Worm (Caenorhabditis elegans) whole organism, L2 larva: ENCODE measurements around the gene daf-6.

Experiments
- C34F6.9 ChIP-seq: fragments of 150-350 bp; optimal IDR thresholded peaks from 2 replicates; lab custom pipeline; 2014; ENCODE audit warnings: missing biosample characterization, missing genetic modification characterization
- F13H6.1 ChIP-seq: sonication (generic microtip); optimal IDR thresholded peaks from 2 replicates; lab custom pipeline; 2016; ENCODE audit warnings: missing genetic modification characterization, missing compliant biosample characterization
- R02D3.7 ChIP-seq: fragments of 150-350 bp; optimal IDR thresholded peaks from 2 replicates; lab custom pipeline; 2014; ENCODE audit warnings: missing biosample characterization, missing genetic modification characterization
- Y55F3AM.14 ChIP-seq: fragments of 200-800 bp; sonication (Bioruptor generic); optimal IDR thresholded peaks from 2 replicates; lab custom pipeline; 2018; ENCODE audit warnings: mild to moderate bottlenecking, missing genetic modification characterization, missing compliant biosample characterization
- ZK546.5 ChIP-seq: sonication (generic microtip); optimal IDR thresholded peaks from 2 replicates; lab custom pipeline; 2017; ENCODE audit warnings: missing biosample characterization, missing genetic modification characterization
- aly-2 ChIP-seq: fragments of 150-350 bp; optimal IDR thresholded peaks from 2 replicates; lab custom pipeline; 2014; ENCODE audit warnings: missing biosample characterization, missing genetic modification characterization
- ama-1 ChIP-seq: fragments of 150-350 bp; optimal IDR thresholded peaks from 2 replicates; lab custom pipeline; 2018; ENCODE audit warnings: inconsistent platforms
- blmp-1 ChIP-seq: sonication (generic microtip); optimal IDR thresholded peaks from 2 replicates; lab custom pipeline; 2017; ENCODE audit warnings: missing genetic modification characterization, mild to moderate bottlenecking, missing compliant biosample characterization, antibody characterized with exemption, moderate library complexity; ENCODE audit not compliant: insufficient read depth
- ceh-16 ChIP-seq: fragments of 150-350 bp; optimal IDR thresholded peaks from 2 replicates; lab custom pipeline; 2014; ENCODE audit warnings: missing biosample characterization, missing genetic modification characterization
- ceh-82 ChIP-seq: fragments of 150-350 bp; optimal IDR thresholded peaks from 2 replicates; lab custom pipeline; 2014; ENCODE audit warnings: missing biosample characterization, missing genetic modification characterization
- crh-2 ChIP-seq: sonication (generic microtip); optimal IDR thresholded peaks from 2 replicates; lab custom pipeline; 2017; ENCODE audit warnings: missing biosample characterization, missing genetic modification characterization
- dmd-4 ChIP-seq: sonication (generic microtip); optimal IDR thresholded peaks from 2 replicates; lab custom pipeline; 2017; ENCODE audit warnings: missing biosample characterization, missing genetic modification characterization
- elt-3 ChIP-seq: sonication (generic microtip); optimal IDR thresholded peaks from 2 replicates; lab custom pipeline; 2017; ENCODE audit warnings: missing biosample characterization, missing genetic modification characterization
- fos-1 ChIP-seq: fragments of 150-350 bp; optimal IDR thresholded peaks from 2 replicates; lab custom pipeline; 2014; ENCODE audit warnings: missing biosample characterization, missing genetic modification characterization
- gmeb-1 ChIP-seq: fragments of 150-350 bp; optimal IDR thresholded peaks from 2 replicates; lab custom pipeline; 2014; ENCODE audit warnings: missing biosample characterization, missing genetic modification characterization
- lin-11 ChIP-seq: fragments of 150-350 bp; sonication (generic microtip); optimal IDR thresholded peaks from 2 replicates; lab custom pipeline; 2014; ENCODE audit warnings: missing biosample characterization, missing genetic modification characterization, inconsistent platforms, mixed read lengths
- lin-13 ChIP-seq: fragments of 150-350 bp; optimal IDR thresholded peaks from 2 replicates; lab custom pipeline; 2014; ENCODE audit warnings: missing biosample characterization, missing genetic modification reagents, missing genetic modification characterization
- lin-39 ChIP-seq: fragments of 150-350 bp; optimal IDR thresholded peaks from 2 replicates; lab custom pipeline; 2014; ENCODE audit warnings: missing biosample characterization, missing genetic modification reagents, missing genetic modification characterization
- mab-5 ChIP-seq: fragments of 150-350 bp; optimal IDR thresholded peaks from 2 replicates; lab custom pipeline; 2014; ENCODE audit warnings: missing biosample characterization, missing genetic modification characterization
- mdl-1 ChIP-seq, 2 experiments: fragments of 150-350 bp in 1 of 2; sonication (generic microtip) in 1 of 2; optimal IDR thresholded peaks; 2 replicates each; lab custom pipeline; 2017; ENCODE audit warnings: missing biosample characterization in 2 of 2, missing genetic modification characterization in 2 of 2
- nhr-10 ChIP-seq: sonication (generic microtip); optimal IDR thresholded peaks from 2 replicates; lab custom pipeline; 2017; ENCODE audit warnings: missing biosample characterization, missing genetic modification characterization
- nhr-21 ChIP-seq: fragments of 150-350 bp; optimal IDR thresholded peaks from 2 replicates; lab custom pipeline; 2014; ENCODE audit warnings: missing biosample characterization, missing genetic modification characterization
- nhr-23 ChIP-seq: fragments of 150-350 bp; optimal IDR thresholded peaks from 2 replicates; lab custom pipeline; 2014; ENCODE audit warnings: missing biosample characterization, missing genetic modification reagents, missing genetic modification characterization
- nhr-237 ChIP-seq: fragments of 150-350 bp; optimal IDR thresholded peaks from 2 replicates; lab custom pipeline; 2014; ENCODE audit warnings: missing biosample characterization, missing genetic modification characterization
- nhr-25 ChIP-seq: fragments of 150-350 bp; sonication (generic microtip); optimal IDR thresholded peaks from 3 replicates; lab custom pipeline; 2014; ENCODE audit warnings: missing biosample characterization, missing genetic modification characterization
- nhr-6 ChIP-seq: fragments of 150-350 bp; optimal IDR thresholded peaks from 2 replicates; lab custom pipeline; 2014; ENCODE audit warnings: missing biosample characterization, missing genetic modification characterization
- nhr-77 ChIP-seq: fragments of 150-350 bp; optimal IDR thresholded peaks from 2 replicates; lab custom pipeline; 2014; ENCODE audit warnings: missing biosample characterization, missing genetic modification characterization
- peb-1 ChIP-seq: fragments of 150-350 bp; optimal IDR thresholded peaks from 2 replicates; lab custom pipeline; 2014; ENCODE audit warnings: missing biosample characterization, missing genetic modification characterization
- skn-1 ChIP-seq: sonication (generic microtip); optimal IDR thresholded peaks from 2 replicates; lab custom pipeline; 2017; ENCODE audit warnings: missing biosample characterization, missing genetic modification characterization
- sma-3 ChIP-seq: sonication (generic microtip); optimal IDR thresholded peaks from 2 replicates; lab custom pipeline; 2016; ENCODE audit warnings: missing genetic modification reagents, missing genetic modification characterization, missing compliant biosample characterization
- snpc-4 ChIP-seq: fragments of 150-350 bp; optimal IDR thresholded peaks from 2 replicates; lab custom pipeline; 2014; ENCODE audit warnings: missing biosample characterization, missing genetic modification characterization
- unc-39 ChIP-seq: fragments of 150-350 bp; optimal IDR thresholded peaks from 2 replicates; lab custom pipeline; 2014; ENCODE audit warnings: missing biosample characterization, missing genetic modification characterization
- unc-55 ChIP-seq: fragments of 150-350 bp; sonication (generic microtip); optimal IDR thresholded peaks from 3 replicates; lab custom pipeline; 2014; ENCODE audit warnings: missing biosample characterization, missing genetic modification reagents, missing genetic modification characterization
- unc-62 ChIP-seq: fragments of 150-350 bp; optimal IDR thresholded peaks from 2 replicates; lab custom pipeline; 2014; ENCODE audit warnings: missing biosample characterization, missing genetic modification reagents, missing genetic modification characterization
- zag-1 ChIP-seq: fragments of 150-350 bp; optimal IDR thresholded peaks from 2 replicates; lab custom pipeline; 2014; ENCODE audit warnings: missing biosample characterization, missing genetic modification characterization
- ztf-4 ChIP-seq: fragments of 150-350 bp; optimal IDR thresholded peaks from 2 replicates; lab custom pipeline; 2014; ENCODE audit warnings: missing biosample characterization, missing genetic modification characterization

Gene daf-6

DNA sequence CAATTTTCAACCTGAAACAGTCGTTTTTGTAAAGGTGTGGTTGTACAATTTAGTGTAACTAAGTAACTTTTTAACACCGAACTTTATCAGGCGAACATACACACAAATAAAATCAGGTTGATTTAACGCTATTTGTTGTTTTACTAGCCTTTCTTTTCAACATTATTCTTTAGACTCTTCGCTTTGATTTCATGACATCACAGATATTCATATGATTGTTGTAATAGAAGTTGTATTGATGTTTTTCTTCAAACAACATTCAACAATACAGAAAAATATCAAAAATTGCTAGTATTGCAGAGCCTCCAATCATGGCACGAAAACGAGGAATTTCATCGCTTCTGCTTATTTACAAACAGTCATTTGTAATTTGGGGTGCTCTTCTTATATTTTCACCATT, 6.6 kb downstream of the daf-6 start, which contains the start of gene nac-1:
Gene nac-1, plus strand, starts transcription at position 301 of the 400 bp plus-strand sequence.
- TF ChIP-seq snpc-4 (no peak), nhr-77 (no peak), ceh-82 (no peak), skn-1 (tag; lab: Kevin White, UChicago) (no peak), nhr-6 (tag; lab: Kevin White, UChicago) (no peak), ama-1 (no peak), unc-55 (GFP tag; lab: Kevin White, UChicago) (no peak), fos-1 (no peak), crh-2 (tag; lab: Kevin White, UChicago) (no peak), elt-3 (tag; lab: Kevin White, UChicago) (no peak), mab-5 (tag; lab: Kevin White, UChicago) (no peak), dmd-4 (tag; lab: Kevin White, UChicago) (no peak), C34F6.9 (tag; lab: Kevin White, UChicago) (no peak), aly-2 (tag; lab: Kevin White, UChicago) (no peak), ceh-16 (tag; lab: Kevin White, UChicago) (no peak), nhr-23 (no peak), ZK546.5 (no peak)

DNA sequence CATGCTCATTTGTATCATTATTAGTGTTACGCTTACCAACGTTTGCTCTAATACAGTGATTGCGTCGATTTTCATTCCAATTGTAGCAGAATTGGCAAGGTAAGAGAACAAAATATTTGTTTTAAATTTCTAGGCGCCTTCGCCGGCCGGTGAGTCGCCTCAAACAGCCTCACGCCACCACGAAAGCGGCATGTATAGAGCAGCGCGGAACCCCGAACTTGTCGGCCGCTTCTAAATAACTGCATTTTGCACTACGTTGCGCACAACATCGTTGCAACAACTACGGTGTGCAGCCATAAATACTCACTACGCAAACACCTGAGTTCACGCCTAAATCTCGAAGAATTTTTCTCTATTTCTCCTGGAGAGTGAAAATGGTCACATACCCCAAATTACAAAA, 8.9 kb downstream of the daf-6 start:
- no peak for TF ChIP-seq lin-11 (tag; lab: Kevin White, UChicago)
- TF ChIP-seq ztf-4 (tag; lab: Kevin White, UChicago): no peak
- TF ChIP-seq lin-39 (tag; lab: Kevin White, UChicago): no peak
- TF ChIP-seq Y55F3AM.14: no peak
- no peak for TF ChIP-seq mab-5 (tag; lab: Kevin White, UChicago)
- TF ChIP-seq mdl-1 (tag; optimal IDR thresholded peaks at IDR 0.05; lab: Kevin White, UChicago): no peak
- no peak for TF ChIP-seq lin-13
- TF ChIP-seq nhr-21 (tag; lab: Kevin White, UChicago): no peak
- TF ChIP-seq zag-1 (tag; lab: Kevin White, UChicago): no peak
- no peak for TF ChIP-seq peb-1 (tag; lab: Kevin White, UChicago)
- no peak for TF ChIP-seq nhr-237 (tag; lab: Kevin White, UChicago)
- TF ChIP-seq gmeb-1 (tag; lab: Kevin White, UChicago): no peak
- no peak for TF ChIP-seq fos-1
- no peak for TF ChIP-seq nhr-6 (tag; lab: Kevin White, UChicago)
- no peak for TF ChIP-seq R02D3.7 (tag; lab: Kevin White, UChicago)
- TF ChIP-seq unc-39: no peak
- TF ChIP-seq unc-62 (GFP tag; lab: Kevin White, UChicago): no peak
- TF ChIP-seq F13H6.1: no peak

DNA sequence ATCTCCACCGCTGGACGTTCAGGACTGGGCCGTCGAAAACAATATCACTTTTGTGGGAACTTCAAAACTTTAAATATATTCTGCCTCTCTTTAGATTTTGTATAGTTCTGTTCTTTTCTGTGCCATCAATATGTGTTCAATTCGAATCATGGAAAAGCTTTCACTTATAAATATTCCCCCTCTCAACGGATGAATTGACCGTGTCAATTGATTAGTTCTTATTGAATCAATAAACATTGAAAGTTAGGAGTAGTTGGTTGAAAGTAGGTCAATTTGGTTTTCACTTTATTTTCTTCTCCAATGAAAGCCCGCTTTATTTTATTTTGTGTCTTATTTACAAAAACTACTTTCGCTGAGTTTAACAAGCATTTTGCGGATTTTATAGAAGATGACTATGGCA, 9.9 kb downstream of the daf-6 start, which contains the start of gene lips-8:
Gene lips-8, plus strand, starts transcription at position 301 of the 400 bp plus-strand sequence.
- TF ChIP-seq lin-11 (tag; lab: Kevin White, UChicago): no peak
- no peak for TF ChIP-seq blmp-1 (tag; lab: Kevin White, UChicago)
- TF ChIP-seq mab-5 (tag; lab: Kevin White, UChicago): no peak
- TF ChIP-seq C34F6.9 (tag; lab: Kevin White, UChicago): no peak
- TF ChIP-seq mdl-1 (tag; optimal IDR thresholded peaks at IDR 0.05; lab: Kevin White, UChicago): no peak
- TF ChIP-seq unc-55 (GFP tag; lab: Kevin White, UChicago): no peak
- no peak for TF ChIP-seq lin-13
- no peak for TF ChIP-seq snpc-4
- TF ChIP-seq crh-2 (tag; lab: Kevin White, UChicago): no peak
- no peak for TF ChIP-seq nhr-10 (tag; lab: Kevin White, UChicago)
- TF ChIP-seq R02D3.7 (tag; lab: Kevin White, UChicago): no peak
- no peak for TF ChIP-seq nhr-25 (tag; lab: Kevin White, UChicago)
- TF ChIP-seq ceh-82: no peak
- TF ChIP-seq nhr-6 (tag; lab: Kevin White, UChicago): no peak
- no peak for TF ChIP-seq skn-1 (tag; lab: Kevin White, UChicago)
- no peak for TF ChIP-seq nhr-77
- TF ChIP-seq gmeb-1 (tag; lab: Kevin White, UChicago): no peak
- no peak for TF ChIP-seq lin-39 (tag; lab: Kevin White, UChicago)
- TF ChIP-seq zag-1 (tag; lab: Kevin White, UChicago): no peak

DNA sequence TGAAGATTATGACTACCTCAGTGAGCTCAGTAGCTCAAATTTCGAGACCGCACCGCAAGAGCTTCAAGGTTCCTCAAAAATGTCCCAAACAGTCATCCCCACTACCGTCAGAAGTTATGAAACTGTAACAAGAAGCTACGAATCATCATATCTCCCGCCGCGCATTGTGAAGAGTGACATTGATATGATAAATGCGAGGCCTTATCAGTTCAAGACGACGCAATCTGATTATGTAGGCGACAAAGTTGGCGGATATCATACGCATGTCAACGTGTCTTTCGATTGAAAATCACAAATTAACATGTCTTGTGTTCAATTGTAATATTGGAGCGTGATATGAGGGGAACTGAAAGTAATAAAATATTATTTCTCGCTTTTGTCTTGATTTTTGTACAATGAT, 12.2 kb downstream of the daf-6 start:
- TF ChIP-seq nhr-21 (tag; lab: Kevin White, UChicago): no peak
- no peak for TF ChIP-seq mdl-1 (tag; optimal IDR thresholded peaks at IDR 0.05; lab: Kevin White, UChicago)
- TF ChIP-seq nhr-6 (tag; lab: Kevin White, UChicago): no peak
- TF ChIP-seq unc-39: no peak
- TF ChIP-seq lin-13: no peak
- TF ChIP-seq sma-3 (GFP tag; lab: Kevin White, UChicago): no peak
- no peak for TF ChIP-seq ama-1
- TF ChIP-seq, all 48 proteins: peak for 0
